Fruit fly (Drosophila melanogaster) whole organism: ENCODE measurements around the gene Adsl.

Experiments
- CG8478 ChIP-seq: fragments of >200 bp; optimal IDR thresholded peaks from 2 replicates; lab custom pipeline; 2018; ENCODE audit warnings: inconsistent platforms
- Dll ChIP-seq: fragments of >200 bp; optimal IDR thresholded peaks from 2 replicates; lab custom pipeline; 2017
- EcR ChIP-seq, 2 experiments: fragments of >200 bp; optimal IDR thresholded peaks; 2 replicates each; lab custom pipeline; 2017; ENCODE audit warnings: missing biosample characterization in 2 of 2, missing genetic modification characterization in 2 of 2, missing genetic modification reagents in 2 of 2
- pan ChIP-seq: fragments of >200 bp; optimal IDR thresholded peaks from 2 replicates; lab custom pipeline; 2017
- psq ChIP-seq: fragments of >200 bp; optimal IDR thresholded peaks from 2 replicates; lab custom pipeline; 2017
- usp ChIP-seq: fragments of >200 bp; optimal IDR thresholded peaks from 2 replicates; lab custom pipeline; 2017; ENCODE audit warnings: missing biosample characterization, missing genetic modification characterization, mixed read lengths

- TF ChIP-seq pan (lab: Kevin White, UChicago), result no peak
- TF ChIP-seq CG8478 (lab: Kevin White, UChicago), result no peak
- no peak for TF ChIP-seq usp (GFP tag; lab: Kevin White, UChicago)
- no peak for TF ChIP-seq psq (lab: Kevin White, UChicago)
- no peak for TF ChIP-seq EcR (GFP tag; optimal IDR thresholded peaks at IDR 0.05; lab: Kevin White, UChicago)
- TF ChIP-seq Dll, result no peak
These were observed 15.0 kb upstream of the Adsl start, which contains the start of gene CG4009 for dm6 chr3R:17035945-17036344.
